Worm (Caenorhabditis elegans) whole organism, L2 larva: ENCODE results near the gene C15B12.8.

ENCODE experiments used
- F13H6.1 ChIP-seq: sonication (generic microtip); optimal IDR thresholded peaks from 2 replicates; lab custom pipeline; 2016; ENCODE audit warnings: missing genetic modification characterization, missing compliant biosample characterization
- R02D3.7 ChIP-seq: fragments of 150-350 bp; optimal IDR thresholded peaks from 2 replicates; lab custom pipeline; 2014; ENCODE audit warnings: missing biosample characterization, missing genetic modification characterization
- Y55F3AM.14 ChIP-seq: fragments of 200-800 bp; sonication (Bioruptor generic); optimal IDR thresholded peaks from 2 replicates; lab custom pipeline; 2018; ENCODE audit warnings: mild to moderate bottlenecking, missing genetic modification characterization, missing compliant biosample characterization
- alr-1 ChIP-seq: fragments of 150-350 bp; optimal IDR thresholded peaks from 2 replicates; lab custom pipeline; 2014; ENCODE audit warnings: missing biosample characterization, missing genetic modification characterization
- ama-1 ChIP-seq: fragments of 150-350 bp; optimal IDR thresholded peaks from 2 replicates; lab custom pipeline; 2018; ENCODE audit warnings: inconsistent platforms
- ceh-16 ChIP-seq: fragments of 150-350 bp; optimal IDR thresholded peaks from 2 replicates; lab custom pipeline; 2014; ENCODE audit warnings: missing biosample characterization, missing genetic modification characterization
- ceh-82 ChIP-seq: fragments of 150-350 bp; optimal IDR thresholded peaks from 2 replicates; lab custom pipeline; 2014; ENCODE audit warnings: missing biosample characterization, missing genetic modification characterization
- crh-2 ChIP-seq: sonication (generic microtip); optimal IDR thresholded peaks from 2 replicates; lab custom pipeline; 2017; ENCODE audit warnings: missing biosample characterization, missing genetic modification characterization
- dmd-4 ChIP-seq: sonication (generic microtip); optimal IDR thresholded peaks from 2 replicates; lab custom pipeline; 2017; ENCODE audit warnings: missing biosample characterization, missing genetic modification characterization
- egl-27 ChIP-seq: sonication (generic microtip); optimal IDR thresholded peaks from 3 replicates; lab custom pipeline; 2017; ENCODE audit warnings: missing biosample characterization, missing genetic modification reagents, missing genetic modification characterization
- elt-1 ChIP-seq: fragments of 150-350 bp; optimal IDR thresholded peaks from 2 replicates; lab custom pipeline; 2014; ENCODE audit warnings: missing biosample characterization, missing genetic modification characterization
- fos-1 ChIP-seq: fragments of 150-350 bp; optimal IDR thresholded peaks from 2 replicates; lab custom pipeline; 2014; ENCODE audit warnings: missing biosample characterization, missing genetic modification characterization
- gmeb-1 ChIP-seq: fragments of 150-350 bp; optimal IDR thresholded peaks from 2 replicates; lab custom pipeline; 2014; ENCODE audit warnings: missing biosample characterization, missing genetic modification characterization
- lin-11 ChIP-seq: fragments of 150-350 bp; sonication (generic microtip); optimal IDR thresholded peaks from 2 replicates; lab custom pipeline; 2014; ENCODE audit warnings: missing biosample characterization, missing genetic modification characterization, inconsistent platforms, mixed read lengths
- lin-39 ChIP-seq: fragments of 150-350 bp; optimal IDR thresholded peaks from 2 replicates; lab custom pipeline; 2014; ENCODE audit warnings: missing biosample characterization, missing genetic modification reagents, missing genetic modification characterization
- lsy-2 ChIP-seq, 2 experiments: fragments of 150-350 bp in 1 of 2; sonication (generic microtip) in 1 of 2; optimal IDR thresholded peaks; 2 replicates each; lab custom pipeline; 2014 to 2017; ENCODE audit warnings: missing biosample characterization in 2 of 2, missing genetic modification characterization in 2 of 2
- mab-5 ChIP-seq: fragments of 150-350 bp; optimal IDR thresholded peaks from 2 replicates; lab custom pipeline; 2014; ENCODE audit warnings: missing biosample characterization, missing genetic modification characterization
- nhr-10 ChIP-seq: sonication (generic microtip); optimal IDR thresholded peaks from 2 replicates; lab custom pipeline; 2017; ENCODE audit warnings: missing biosample characterization, missing genetic modification characterization
- nhr-11 ChIP-seq: fragments of 150-350 bp; optimal IDR thresholded peaks from 2 replicates; lab custom pipeline; 2014; ENCODE audit warnings: missing biosample characterization, missing genetic modification characterization
- nhr-12 ChIP-seq: fragments of 150-350 bp; optimal IDR thresholded peaks from 2 replicates; lab custom pipeline; 2014; ENCODE audit warnings: missing biosample characterization, missing genetic modification characterization
- nhr-129 ChIP-seq: fragments of 150-350 bp; optimal IDR thresholded peaks from 2 replicates; lab custom pipeline; 2014; ENCODE audit warnings: missing biosample characterization, missing genetic modification characterization
- nhr-237 ChIP-seq: fragments of 150-350 bp; optimal IDR thresholded peaks from 2 replicates; lab custom pipeline; 2014; ENCODE audit warnings: missing biosample characterization, missing genetic modification characterization
- nhr-25 ChIP-seq: fragments of 150-350 bp; sonication (generic microtip); optimal IDR thresholded peaks from 3 replicates; lab custom pipeline; 2014; ENCODE audit warnings: missing biosample characterization, missing genetic modification characterization
- nhr-6 ChIP-seq: fragments of 150-350 bp; optimal IDR thresholded peaks from 2 replicates; lab custom pipeline; 2014; ENCODE audit warnings: missing biosample characterization, missing genetic modification characterization
- nhr-77 ChIP-seq: fragments of 150-350 bp; optimal IDR thresholded peaks from 2 replicates; lab custom pipeline; 2014; ENCODE audit warnings: missing biosample characterization, missing genetic modification characterization
- peb-1 ChIP-seq: fragments of 150-350 bp; optimal IDR thresholded peaks from 2 replicates; lab custom pipeline; 2014; ENCODE audit warnings: missing biosample characterization, missing genetic modification characterization
- sma-3 ChIP-seq: sonication (generic microtip); optimal IDR thresholded peaks from 2 replicates; lab custom pipeline; 2016; ENCODE audit warnings: missing genetic modification reagents, missing genetic modification characterization, missing compliant biosample characterization
- sma-9 ChIP-seq, 2 experiments: fragments of 150-350 bp in 1 of 2; sonication (generic microtip) in 1 of 2; optimal IDR thresholded peaks; 2 replicates each; lab custom pipeline; 2014 to 2016; ENCODE audit warnings: missing genetic modification characterization in 2 of 2, mild to moderate bottlenecking in 1 of 2, missing biosample characterization in 1 of 2, missing compliant biosample characterization in 1 of 2, missing genetic modification reagents in 1 of 2, moderate library complexity in 1 of 2
- unc-39 ChIP-seq: fragments of 150-350 bp; optimal IDR thresholded peaks from 2 replicates; lab custom pipeline; 2014; ENCODE audit warnings: missing biosample characterization, missing genetic modification characterization
- unc-62 ChIP-seq: fragments of 150-350 bp; optimal IDR thresholded peaks from 2 replicates; lab custom pipeline; 2014; ENCODE audit warnings: missing biosample characterization, missing genetic modification reagents, missing genetic modification characterization
- ztf-1 ChIP-seq: fragments of 200-800 bp; sonication (Bioruptor generic); conservative IDR thresholded peaks from 2 replicates; pipeline ENCODE4 v1.3.6; 2022; ENCODE audit warnings: missing genetic modification characterization, missing compliant biosample characterization
- ztf-11 ChIP-seq: sonication (generic microtip); optimal IDR thresholded peaks from 2 replicates; lab custom pipeline; 2017; ENCODE audit warnings: missing biosample characterization, missing genetic modification characterization
- ztf-4 ChIP-seq: fragments of 150-350 bp; optimal IDR thresholded peaks from 2 replicates; lab custom pipeline; 2014; ENCODE audit warnings: missing biosample characterization, missing genetic modification characterization

C15B12.8 gene

DNA sequence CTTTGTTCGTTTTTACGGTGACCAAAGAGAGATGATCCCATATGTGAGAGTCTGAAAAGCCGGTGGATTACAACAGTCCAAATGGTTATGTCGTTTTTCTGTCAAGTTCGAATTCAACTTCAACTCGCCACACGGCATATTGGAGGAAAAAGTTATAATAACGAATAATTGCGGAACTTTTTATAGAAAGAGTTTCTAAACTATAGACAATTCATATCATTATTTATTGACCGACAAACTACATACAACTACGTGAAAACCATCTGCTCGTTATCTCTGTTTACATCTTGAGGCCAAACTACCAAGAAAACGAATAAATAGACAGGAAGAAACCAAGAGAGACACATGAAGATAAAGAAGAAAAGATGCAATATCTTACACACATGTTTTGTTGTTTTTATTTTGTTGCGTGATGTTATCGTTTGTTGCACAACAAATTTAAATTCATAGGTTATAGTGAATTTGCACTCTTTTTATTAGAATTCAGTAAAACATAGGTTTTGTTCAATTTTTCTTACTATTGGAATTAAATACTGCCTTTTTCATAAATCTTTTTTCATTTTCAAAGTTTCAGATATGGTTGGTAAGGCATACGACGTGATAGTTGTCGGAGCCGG lies at the start of gene C15B12.8, which contains the start of gene C15B12.4:
TSS of gene C15B12.8 (plus strand) at position 567 of the 617 bp plus-strand sequence.
TSS of gene C15B12.4 (minus strand) at position 51 of the 617 bp plus-strand sequence.
- TF ChIP-seq dmd-4 (no peak), crh-2 (tag; lab: Kevin White, UChicago) (no peak), egl-27 (no peak), nhr-77 (tag; lab: Kevin White, UChicago) (no peak), sma-3 (no peak), nhr-12 (tag; lab: Kevin White, UChicago) (no peak), nhr-11 (tag; lab: Kevin White, UChicago) (no peak), fos-1 (no peak), ama-1 (lab: Kevin White, UChicago) (no peak), R02D3.7 (tag; lab: Kevin White, UChicago) (no peak), lin-11 (tag; lab: Kevin White, UChicago) (no peak), ceh-82 (tag; lab: Kevin White, UChicago) (no peak)

DNA sequence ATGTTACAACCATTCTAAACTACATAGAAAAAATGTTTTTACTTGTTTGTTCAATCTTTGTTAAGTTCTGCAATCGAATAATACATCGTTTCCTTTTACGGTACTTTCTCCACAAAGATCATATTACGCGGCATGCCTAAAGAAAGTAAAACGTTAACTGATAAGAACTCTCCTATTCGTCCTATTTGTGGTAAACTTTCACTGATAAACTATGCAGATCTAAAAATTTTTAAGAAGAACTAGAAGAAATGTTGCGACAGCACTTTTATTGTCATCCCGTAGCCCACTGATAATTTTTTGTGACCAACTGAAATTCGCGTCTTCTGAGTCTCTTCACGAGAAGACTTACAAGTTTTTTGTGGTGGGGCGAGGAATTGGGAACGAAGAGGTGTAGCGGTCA lies 46.9 kb upstream of the C15B12.8 start:
- TF ChIP-seq crh-2 (tag; lab: Kevin White, UChicago) (peak; percentile 49), nhr-129 (tag; lab: Kevin White, UChicago) (peak; percentile 28), alr-1 (tag; lab: Kevin White, UChicago) (no peak), peb-1 (tag; lab: Kevin White, UChicago) (no peak), fos-1 (peak; percentile 77), sma-9 (GFP tag; optimal IDR thresholded peaks at IDR 0.05; lab: Kevin White, UChicago) (peak; percentile 55), sma-9 (tag; optimal IDR thresholded peaks at IDR 0.05; lab: Kevin White, UChicago) (no peak), F13H6.1 (tag; lab: Kevin White, UChicago) (peak; percentile 27)

DNA sequence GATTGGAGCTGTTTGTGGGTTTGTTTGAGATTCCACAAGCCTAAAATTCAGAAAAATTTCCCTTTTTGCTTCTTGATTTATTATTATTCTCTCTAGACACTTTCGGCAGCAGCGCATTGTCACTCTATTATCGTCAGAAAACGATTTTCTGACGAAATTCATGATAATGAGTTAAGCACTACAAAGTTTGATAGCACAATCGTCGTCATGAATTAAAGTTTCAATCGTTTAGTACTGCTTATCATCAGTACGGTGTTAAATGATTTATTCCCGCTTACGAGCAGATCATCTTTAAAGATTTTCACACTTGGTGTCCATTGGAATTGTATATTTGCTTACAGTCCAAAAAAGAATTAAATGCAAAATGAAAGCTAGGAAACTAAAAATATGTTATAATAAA lies 44.5 kb upstream of the C15B12.8 start:
- TF ChIP-seq sma-9 (GFP tag; optimal IDR thresholded peaks at IDR 0.05; lab: Kevin White, UChicago) (peak; percentile 17), sma-9 (tag; optimal IDR thresholded peaks at IDR 0.05; lab: Kevin White, UChicago) (no peak), ztf-11 (tag; lab: Kevin White, UChicago) (no peak), nhr-237 (no peak), nhr-6 (tag; lab: Kevin White, UChicago) (no peak), fos-1 (peak; percentile 62), R02D3.7 (tag; lab: Kevin White, UChicago) (no peak), Y55F3AM.14 (GFP tag; lab: Kevin White, UChicago) (no peak), F13H6.1 (tag; lab: Kevin White, UChicago) (no peak)
- TF ChIP-seq, all 48 proteins: peak for 2

DNA sequence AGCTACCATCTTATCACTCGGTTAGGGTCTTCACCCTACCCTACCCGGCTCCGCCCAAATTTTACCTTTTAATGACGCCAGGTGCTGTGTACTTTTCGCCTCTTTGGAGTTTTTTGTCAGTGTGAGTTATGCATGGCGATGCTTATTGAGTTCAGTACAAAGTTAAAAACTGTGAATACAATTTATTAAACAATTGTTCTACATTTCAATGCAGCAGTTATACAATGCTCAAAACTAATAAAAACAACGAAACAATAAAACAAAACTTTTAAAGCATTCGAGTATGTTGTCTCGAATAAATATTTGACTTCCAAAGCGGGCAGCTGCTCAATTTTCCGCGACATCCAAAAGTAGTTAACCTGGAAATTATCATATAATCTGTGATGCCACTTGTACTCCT lies 43.6 kb upstream of the C15B12.8 start, which contains the start of gene ctsa-2:
TSS of gene ctsa-2 (minus strand) at position 101 of the 400 bp plus-strand sequence.
- TF ChIP-seq fos-1, result peak; percentile 7
- no peak for TF ChIP-seq ztf-11 (tag; lab: Kevin White, UChicago)

DNA sequence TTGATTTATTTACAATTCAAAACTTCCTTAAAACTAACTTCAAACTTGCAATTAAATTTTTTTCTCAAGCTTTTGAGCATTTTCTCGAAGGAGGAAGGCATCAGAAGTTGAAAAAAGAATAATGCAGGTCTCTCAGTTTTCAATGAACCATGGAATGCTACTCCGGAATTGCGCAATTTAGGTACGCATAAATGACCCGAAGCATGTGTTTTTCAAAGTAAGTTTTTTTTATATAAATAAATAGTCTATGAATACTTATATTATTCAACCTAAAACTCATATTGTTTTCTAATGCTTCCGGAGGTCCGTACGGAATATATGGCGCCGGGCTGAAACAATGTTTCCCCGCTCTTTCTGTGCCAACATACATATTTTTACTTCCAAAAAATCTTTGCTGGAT lies 40.4 kb upstream of the C15B12.8 start, which contains the start of gene K10C2.2:
TSS of gene K10C2.2 (minus strand) at position 101 of the 400 bp plus-strand sequence.
- TF ChIP-seq gmeb-1 (tag; lab: Kevin White, UChicago) (no peak), unc-62 (GFP tag; lab: Kevin White, UChicago) (no peak), nhr-10 (tag; lab: Kevin White, UChicago) (no peak), nhr-237 (no peak), alr-1 (tag; lab: Kevin White, UChicago) (no peak), ceh-82 (tag; lab: Kevin White, UChicago) (no peak), unc-39 (no peak), ztf-1 (GFP tag; lab: Robert Waterston, UW) (no peak), lsy-2 (tag; optimal IDR thresholded peaks at IDR 0.05; lab: Kevin White, UChicago) (no peak), peb-1 (tag; lab: Kevin White, UChicago) (no peak), lin-11 (tag; lab: Kevin White, UChicago) (no peak), ceh-16 (tag; lab: Kevin White, UChicago) (no peak), F13H6.1 (tag; lab: Kevin White, UChicago) (no peak), mab-5 (tag; lab: Kevin White, UChicago) (no peak), elt-1 (no peak), egl-27 (no peak)

DNA sequence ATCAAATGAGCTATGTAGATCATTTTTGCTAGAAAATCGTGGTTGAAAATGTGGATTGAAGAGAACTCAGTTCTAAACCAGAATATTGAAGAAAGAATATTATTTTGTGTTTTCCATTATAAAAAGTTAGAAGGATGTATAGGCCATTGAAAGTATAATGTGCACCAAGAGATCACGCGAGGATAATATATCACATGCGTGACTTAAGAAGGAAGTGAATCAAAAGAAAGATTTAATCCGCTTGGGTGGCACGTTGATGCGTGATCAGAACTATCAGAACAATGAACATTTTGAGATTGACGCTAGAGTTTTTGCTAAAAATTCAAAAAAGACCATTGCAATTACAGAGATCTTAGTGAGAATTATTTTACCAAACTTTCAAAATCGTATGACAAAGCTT lies 38.3 kb upstream of the C15B12.8 start:
- TF ChIP-seq ama-1 (lab: Kevin White, UChicago) (no peak), nhr-25 (tag; lab: Kevin White, UChicago) (no peak), ceh-16 (tag; lab: Kevin White, UChicago) (no peak), nhr-6 (tag; lab: Kevin White, UChicago) (no peak), lin-39 (tag; lab: Kevin White, UChicago) (no peak), nhr-129 (tag; lab: Kevin White, UChicago) (no peak), dmd-4 (no peak), ztf-4 (tag; lab: Kevin White, UChicago) (no peak)
